Fruit fly (Drosophila melanogaster): ENCODE measurements around the gene Set2.
A peak's percentile ranks its signal among the peaks of the same experiment; 100 is the strongest.

Gene Set2

DNA sequence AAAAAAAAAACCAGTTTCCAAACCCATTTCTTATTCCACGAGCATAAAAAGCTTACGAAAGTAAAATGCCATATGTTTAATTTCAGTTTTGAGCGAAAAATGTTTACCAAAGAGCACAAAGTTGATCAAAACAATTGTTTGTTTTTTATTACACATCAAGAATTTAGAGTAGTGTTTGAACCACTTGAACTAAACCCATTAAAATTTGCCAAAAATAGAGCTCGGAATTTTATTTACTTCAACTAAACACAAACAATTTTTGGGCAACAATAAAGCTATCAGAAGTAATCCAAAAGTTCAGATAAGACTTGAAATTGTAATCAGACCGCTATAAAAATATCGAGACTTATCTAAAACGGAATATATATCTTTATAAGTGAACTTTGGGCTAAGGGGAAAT is 38.1 kb upstream of the Set2 start:
- TF ChIP-seq CG34406 (GFP tag; optimal IDR thresholded peaks at IDR 0.05) (no peak), Hr4 (GFP tag; optimal IDR thresholded peaks at IDR 0.05) (no peak), CG7368 (GFP tag; optimal IDR thresholded peaks at IDR 0.05) (no peak), ss (GFP tag; optimal IDR thresholded peaks at IDR 0.05) (no peak), Sox15 (GFP tag; optimal IDR thresholded peaks at IDR 0.05) (no peak), Met (GFP tag; optimal IDR thresholded peaks at IDR 0.05) (no peak)

DNA sequence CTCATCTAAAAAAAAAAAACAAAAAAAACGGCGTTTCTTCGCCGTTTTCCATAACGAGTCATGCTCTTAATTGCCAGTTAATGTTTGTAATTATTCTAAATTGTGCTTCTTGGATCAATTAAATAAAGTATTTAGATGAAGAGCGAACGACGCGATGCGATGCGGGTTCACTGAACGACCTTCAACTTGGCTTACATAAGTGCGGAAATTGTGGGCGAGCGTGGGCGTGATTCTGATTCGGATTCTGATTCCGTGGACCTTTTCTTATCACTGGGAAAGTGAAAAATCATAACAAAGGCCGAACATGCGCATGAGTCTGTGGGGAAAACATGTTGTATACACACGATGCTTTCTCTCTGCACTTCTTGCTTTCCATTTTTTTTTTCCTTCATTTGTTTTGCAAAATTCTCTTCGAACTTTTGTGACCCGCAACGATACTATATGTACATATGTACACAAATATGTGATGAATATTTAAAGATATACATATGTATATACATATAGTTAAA is 37.5 kb upstream of the Set2 start:
- TF ChIP-seq Eip78C (GFP tag): peak; percentile 4
- TF ChIP-seq vri (GFP tag; optimal IDR thresholded peaks at IDR 0.05): peak; percentile 15
- TF ChIP-seq CG1621 (tag; optimal IDR thresholded peaks at IDR 0.05): no peak
- TF ChIP-seq svp (GFP tag): peak; percentile 66

DNA sequence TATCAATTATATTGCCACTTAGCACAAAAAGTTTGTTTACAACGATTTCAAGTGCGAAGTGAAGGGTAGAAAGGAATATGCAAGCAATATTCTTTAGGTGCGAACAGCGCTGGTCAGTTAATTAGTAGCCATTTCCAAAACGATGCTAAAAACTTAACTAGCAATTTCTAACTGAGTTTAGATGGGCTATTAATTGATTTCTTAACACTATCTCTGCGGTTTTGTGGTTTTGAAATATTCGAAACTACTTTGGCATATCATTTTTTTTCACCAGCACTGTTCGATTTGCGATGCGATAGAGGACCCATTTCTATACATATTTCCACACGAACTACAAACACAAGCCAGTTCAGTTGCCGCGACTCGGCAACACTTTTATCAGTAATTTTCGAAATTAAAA is 36.5 kb upstream of the Set2 start:
- peak; percentile 21 for TF ChIP-seq CG16779 (tag; optimal IDR thresholded peaks at IDR 0.05)
- TF ChIP-seq CG9139 (GFP tag; optimal IDR thresholded peaks at IDR 0.05): no peak
- TF ChIP-seq CG15336 (GFP tag; IDR thresholded peaks at IDR 0.05): peak; percentile 52
- TF ChIP-seq Hr4 (GFP tag; optimal IDR thresholded peaks at IDR 0.05): peak; percentile 55
- TF ChIP-seq fd59A (GFP tag; optimal IDR thresholded peaks at IDR 0.05): peak; percentile 32
- TF ChIP-seq vri (GFP tag; optimal IDR thresholded peaks at IDR 0.05): peak; percentile 16
- TF ChIP-seq CG10631 (GFP tag; optimal IDR thresholded peaks at IDR 0.05): peak; percentile 56
- peak; percentile 39 for TF ChIP-seq Hr39 (GFP tag; optimal IDR thresholded peaks at IDR 0.05)
- TF ChIP-seq acj6 (GFP tag; optimal IDR thresholded peaks at IDR 0.05): peak; percentile 67
- TF ChIP-seq lz (GFP tag; optimal IDR thresholded peaks at IDR 0.05): peak; percentile 13
- TF ChIP-seq Blimp-1 (GFP tag; optimal IDR thresholded peaks at IDR 0.05): no peak
- TF ChIP-seq Eip93F (GFP tag; optimal IDR thresholded peaks at IDR 0.05): no peak
- TF ChIP-seq Ets21C (GFP tag; optimal IDR thresholded peaks at IDR 0.05): no peak
- TF ChIP-seq dac (GFP tag; optimal IDR thresholded peaks at IDR 0.05): peak; percentile 14
- TF ChIP-seq CG3919 (GFP tag; optimal IDR thresholded peaks at IDR 0.05): peak; percentile 53
- peak; percentile 47 for TF ChIP-seq Met (GFP tag; optimal IDR thresholded peaks at IDR 0.05)
- TF ChIP-seq Sox15 (GFP tag; optimal IDR thresholded peaks at IDR 0.05): peak; percentile 16
- TF ChIP-seq Eip78C (GFP tag): peak; percentile 88
- TF ChIP-seq topi (GFP tag; optimal IDR thresholded peaks at IDR 0.05): peak; percentile 31
- TF ChIP-seq CG8632 (GFP tag; optimal IDR thresholded peaks at IDR 0.05): peak; percentile 52
- TF ChIP-seq CG11294 (GFP tag; IDR thresholded peaks at IDR 0.05): no peak
- TF ChIP-seq Ets96B (tag; optimal IDR thresholded peaks at IDR 0.05): peak; percentile 47
- TF ChIP-seq CG4318 (GFP tag; optimal IDR thresholded peaks at IDR 0.05): peak; percentile 28
- peak; percentile 68 for TF ChIP-seq CG6163 (GFP tag; IDR thresholded peaks at IDR 0.05)
- no peak for TF ChIP-seq Sox102F (GFP tag; optimal IDR thresholded peaks at IDR 0.05)
- TF ChIP-seq Gug (GFP tag; IDR thresholded peaks at IDR 0.05): peak; percentile 48; the same call in 1 of the 2 replicates
- peak; percentile 57 for TF ChIP-seq net (GFP tag; optimal IDR thresholded peaks at IDR 0.05)
- peak; percentile 12 for TF ChIP-seq cyc (GFP tag; optimal IDR thresholded peaks at IDR 0.05)
- peak; percentile 49 for TF ChIP-seq CG1621 (tag; optimal IDR thresholded peaks at IDR 0.05)
- TF ChIP-seq CG11762 (GFP tag; optimal IDR thresholded peaks at IDR 0.05; ENCODE audit: insufficient read depth): peak; percentile 15
- TF ChIP-seq fkh (GFP tag; optimal IDR thresholded peaks at IDR 0.05): no peak
- TF ChIP-seq Lpt (GFP tag; optimal IDR thresholded peaks at IDR 0.05): peak; percentile 51
- TF ChIP-seq esn (GFP tag; optimal IDR thresholded peaks at IDR 0.05): peak; percentile 39
- TF ChIP-seq spab (GFP tag; optimal IDR thresholded peaks at IDR 0.05): peak; percentile 32
- no peak for TF ChIP-seq dsx (GFP tag; optimal IDR thresholded peaks at IDR 0.05; ENCODE audit: poor library complexity, severe bottlenecking)
- peak; percentile 37 for TF ChIP-seq CG7368 (GFP tag; optimal IDR thresholded peaks at IDR 0.05)
- TF ChIP-seq CG11902 (GFP tag; optimal IDR thresholded peaks at IDR 0.05): no peak
- peak in 1 of 2 experiments; percentile 15 for TF ChIP-seq salr (GFP tag; optimal IDR thresholded peaks at IDR 0.05)
- TF ChIP-seq CG6808 (GFP tag; optimal IDR thresholded peaks at IDR 0.05): peak; percentile 5
- TF ChIP-seq OdsH (GFP tag; optimal IDR thresholded peaks at IDR 0.05): peak; percentile 52
- TF ChIP-seq achi (GFP tag; optimal IDR thresholded peaks at IDR 0.05): peak; percentile 58
- TF ChIP-seq svp (GFP tag): peak; percentile 22
- peak; percentile 61 for TF ChIP-seq CG10669 (GFP tag; optimal IDR thresholded peaks at IDR 0.05)
- TF ChIP-seq fd85E (GFP tag; optimal IDR thresholded peaks at IDR 0.05): no peak

Measured in whole organism, prepupa.